Fruit fly (Drosophila melanogaster) whole organism, larva: ENCODE results near the gene CG31404.

Source experiments
- noc ChIP-seq: fragments of 200-800 bp; sonication (Bioruptor generic); optimal IDR thresholded peaks from 3 replicates; lab custom pipeline; 2019; ENCODE audit warnings: missing biosample characterization, mild to moderate bottlenecking, missing genetic modification characterization, moderate library complexity

CG31404 gene

dm6 chr3R:19326043-19326805 is 49.6 kb downstream of the CG31404 start, which contains the start of gene Delta:
Gene Delta, minus strand, starts transcription at chr3R:19326217.
- TF ChIP-seq noc: no peak
